Fruit fly (Drosophila melanogaster) whole organism, wandering third instar larva: ENCODE results near the gene niki.

Experiments
- Abd-B ChIP-seq: fragments of >200 bp; optimal IDR thresholded peaks from 2 replicates; lab custom pipeline; 2017; ENCODE audit warnings: missing biosample characterization, missing genetic modification characterization
- CG32264 ChIP-seq: fragments of 200-800 bp; sonication (Bioruptor generic); optimal IDR thresholded peaks from 2 replicates; lab custom pipeline; 2016; ENCODE audit warnings: missing biosample characterization, missing genetic modification characterization
- Dfd ChIP-seq: fragments of >200 bp; optimal IDR thresholded peaks from 2 replicates; lab custom pipeline; 2017; ENCODE audit warnings: missing biosample characterization, missing genetic modification characterization
- Dif ChIP-seq: fragments of 200-275, 200-300 bp; sonication (Bioruptor generic); optimal IDR thresholded peaks from 2 replicates; lab custom pipeline; 2018; ENCODE audit warnings: missing biosample characterization, missing genetic modification characterization; ENCODE audit not compliant: partially characterized antibody
- HLH106 ChIP-seq: fragments of 200-800 bp; optimal IDR thresholded peaks from 3 replicates; lab custom pipeline; 2019; ENCODE audit warnings: missing biosample characterization, mild to moderate bottlenecking, missing genetic modification characterization, moderate library complexity
- Hnf4 ChIP-seq: fragments of 200-800 bp; sonication (Bioruptor generic); optimal IDR thresholded peaks from 2 replicates; lab custom pipeline; 2016; ENCODE audit warnings: missing biosample characterization, mild to moderate bottlenecking, missing genetic modification characterization
- Hr83 ChIP-seq: fragments of 200-300 bp; sonication (Bioruptor generic); optimal IDR thresholded peaks from 2 replicates; lab custom pipeline; 2016; ENCODE audit warnings: missing biosample characterization, mild to moderate bottlenecking, missing genetic modification characterization, moderate library complexity; ENCODE audit not compliant: poor library complexity, severe bottlenecking
- Mio ChIP-seq: sonication (Bioruptor generic); optimal IDR thresholded peaks from 2 replicates; lab custom pipeline; 2016; ENCODE audit warnings: missing biosample characterization, missing genetic modification characterization
- Myc ChIP-seq: fragments of >200 bp; optimal IDR thresholded peaks from 2 replicates; lab custom pipeline; 2017
- N ChIP-seq: fragments of >200 bp; optimal IDR thresholded peaks from 2 replicates; lab custom pipeline; 2018; ENCODE audit warnings: missing biosample characterization, missing external identifiers, missing genetic modification characterization
- OdsH ChIP-seq: fragments of 200-800 bp; sonication (Bioruptor generic); optimal IDR thresholded peaks from 2 replicates; lab custom pipeline; 2016; ENCODE audit warnings: missing biosample characterization, mild to moderate bottlenecking, missing genetic modification characterization
- Rel ChIP-seq, 2 experiments: fragments of 200-800 bp; sonication (Bioruptor generic) in 1 of 2; optimal IDR thresholded peaks; 2 replicates in 1 of 2; 3 replicates in 1 of 2; lab custom pipeline; 2016 to 2019; ENCODE audit warnings: mild to moderate bottlenecking in 2 of 2, missing biosample characterization in 2 of 2, missing genetic modification characterization in 2 of 2, moderate library complexity in 1 of 2
- Sp1 ChIP-seq: fragments of 200-800 bp; sonication (Bioruptor generic); optimal IDR thresholded peaks from 3 replicates; lab custom pipeline; 2019; ENCODE audit warnings: missing biosample characterization, mild to moderate bottlenecking, missing genetic modification characterization, moderate library complexity
- Vsx2 ChIP-seq: fragments of 200-300, 225-300 bp; sonication (Bioruptor generic); optimal IDR thresholded peaks from 2 replicates; lab custom pipeline; 2018; ENCODE audit warnings: missing biosample characterization, missing genetic modification characterization; ENCODE audit not compliant: partially characterized antibody
- br ChIP-seq: fragments of 200-800 bp; sonication (Bioruptor generic); optimal IDR thresholded peaks from 2 replicates; lab custom pipeline; 2016; ENCODE audit warnings: missing biosample characterization, missing genetic modification characterization
- brk ChIP-seq: fragments of 200-800 bp; sonication (Bioruptor generic); optimal IDR thresholded peaks from 2 replicates; lab custom pipeline; 2016; ENCODE audit warnings: missing biosample characterization, mild to moderate bottlenecking, missing genetic modification characterization
- dl ChIP-seq, 2 experiments: fragments of 175-275, 200-275 bp in 1 of 2; fragments of 200-275 bp in 1 of 2; sonication (Bioruptor generic); optimal IDR thresholded peaks; lab custom pipeline; 2018; ENCODE audit warnings: mild to moderate bottlenecking in 2 of 2, missing biosample characterization in 2 of 2, missing genetic modification characterization in 2 of 2, moderate library complexity in 2 of 2; ENCODE audit not compliant: partially characterized antibody in 2 of 2, insufficient read depth in 1 of 2
- dmrt93B ChIP-seq: fragments of 200-800 bp; sonication (Bioruptor generic); optimal IDR thresholded peaks from 2 replicates; lab custom pipeline; 2018; ENCODE audit warnings: missing biosample characterization, mild to moderate bottlenecking, missing genetic modification characterization
- dsf ChIP-seq: sonication (Bioruptor generic); optimal IDR thresholded peaks from 2 replicates; lab custom pipeline; 2016; ENCODE audit warnings: missing biosample characterization, missing genetic modification characterization, borderline replicate concordance
- foxo ChIP-seq, 2 experiments: fragments of 200-800 bp; sonication (Bioruptor generic); optimal IDR thresholded peaks; 2 replicates in 1 of 2; 3 replicates in 1 of 2; lab custom pipeline; 2016 to 2017; ENCODE audit warnings: missing biosample characterization in 2 of 2, missing genetic modification characterization in 2 of 2
- fru ChIP-seq: fragments of 200-800 bp; sonication (Bioruptor generic); optimal IDR thresholded peaks from 3 replicates; lab custom pipeline; 2016; ENCODE audit warnings: missing biosample characterization, mild to moderate bottlenecking, missing genetic modification characterization
- h ChIP-seq: fragments of 200-800 bp; sonication (Bioruptor generic); optimal IDR thresholded peaks from 3 replicates; lab custom pipeline; 2016; ENCODE audit warnings: missing biosample characterization, mild to moderate bottlenecking, missing genetic modification characterization
- pan ChIP-seq: fragments of >200 bp; optimal IDR thresholded peaks from 2 replicates; lab custom pipeline; 2017
- psq ChIP-seq: fragments of 200-800 bp; sonication (Bioruptor generic); optimal IDR thresholded peaks from 3 replicates; lab custom pipeline; 2017; ENCODE audit warnings: missing biosample characterization, mild to moderate bottlenecking, missing genetic modification characterization, moderate library complexity
- rgr ChIP-seq: fragments of 200-800 bp; sonication (Bioruptor generic); optimal IDR thresholded peaks from 3 replicates; lab custom pipeline; 2016; ENCODE audit warnings: missing biosample characterization, mild to moderate bottlenecking, missing genetic modification characterization
- sv ChIP-seq: fragments of 200-800 bp; sonication (Bioruptor generic); optimal IDR thresholded peaks from 3 replicates; lab custom pipeline; 2016; ENCODE audit warnings: missing biosample characterization, missing genetic modification characterization
- tai ChIP-seq: sonication (Bioruptor generic); optimal IDR thresholded peaks from 2 replicates; lab custom pipeline; 2016; ENCODE audit warnings: missing biosample characterization, missing genetic modification characterization
- usp ChIP-seq: fragments of >200 bp; optimal IDR thresholded peaks from 2 replicates; lab custom pipeline; 2017; ENCODE audit warnings: missing biosample characterization, missing genetic modification characterization

niki gene

dm6 chr3R:24810844-24811625 lies 14.4 kb downstream of the niki start (continued):
- TF ChIP-seq Sp1 (GFP tag; lab: Kevin White, UChicago) (peak; percentile 89), Rel (GFP tag; optimal IDR thresholded peaks at IDR 0.05; lab: Kevin White, UChicago) (peak; percentile 4), Rel (tag; optimal IDR thresholded peaks at IDR 0.05; lab: Kevin White, UChicago) (peak; percentile 65), dsf (GFP tag; lab: Kevin White, UChicago) (peak; percentile 61), Dfd (GFP tag; lab: Kevin White, UChicago) (no peak)

DNA sequence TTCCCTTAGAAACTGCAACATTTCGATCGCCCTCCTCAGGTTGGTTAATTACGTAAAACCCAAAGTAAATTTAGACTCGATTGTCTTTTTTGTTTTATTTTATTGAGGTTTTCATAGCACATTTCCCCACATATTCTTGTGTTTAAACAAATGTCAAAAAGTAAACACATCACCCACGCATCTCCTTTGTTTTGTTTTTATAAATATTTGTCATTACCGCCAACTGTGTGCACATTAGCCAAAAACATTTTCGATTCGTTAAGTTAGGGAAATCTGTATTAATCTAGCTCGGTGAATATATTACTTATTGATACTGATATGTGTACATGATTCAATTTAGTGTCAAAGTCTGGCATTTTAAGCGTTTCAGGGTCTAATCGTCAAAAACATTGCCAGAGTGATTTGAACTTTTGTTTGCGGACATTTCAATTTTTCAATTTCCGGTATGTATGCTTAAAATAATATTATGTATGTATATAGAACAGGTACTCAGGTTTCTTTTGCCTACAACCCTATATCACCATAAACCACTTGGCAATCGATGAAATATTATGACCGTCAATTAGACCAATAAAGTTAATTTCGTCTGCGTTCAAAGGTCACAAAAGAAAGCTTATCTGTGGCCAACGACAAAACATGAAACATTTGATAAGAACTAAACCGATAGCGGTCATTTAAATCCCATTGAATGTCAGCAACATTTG lies 15.7 kb downstream of the niki start:
- no peak for TF ChIP-seq Dfd (GFP tag; lab: Kevin White, UChicago)
- peak; percentile 16 for TF ChIP-seq br
- TF ChIP-seq Vsx2 (GFP tag; lab: Kevin White, UChicago): no peak
- TF ChIP-seq usp (GFP tag; lab: Kevin White, UChicago): no peak
- peak; percentile 89 for TF ChIP-seq Hr83 (GFP tag; lab: Kevin White, UChicago)
- TF ChIP-seq CG32264 (GFP tag; lab: Kevin White, UChicago): peak; percentile 6
- TF ChIP-seq rgr (GFP tag; lab: Kevin White, UChicago): peak; percentile 79
- TF ChIP-seq Mio (GFP tag; lab: Kevin White, UChicago): no peak
- no peak for TF ChIP-seq brk
- no peak for TF ChIP-seq N (GFP tag; lab: Kevin White, UChicago)
- TF ChIP-seq sv (GFP tag; lab: Kevin White, UChicago): peak; percentile 35
- TF ChIP-seq OdsH: peak; percentile 64
- TF ChIP-seq tai (GFP tag; lab: Kevin White, UChicago): no peak
- TF ChIP-seq pan (lab: Kevin White, UChicago): no peak
- peak; percentile 72 for TF ChIP-seq h

DNA sequence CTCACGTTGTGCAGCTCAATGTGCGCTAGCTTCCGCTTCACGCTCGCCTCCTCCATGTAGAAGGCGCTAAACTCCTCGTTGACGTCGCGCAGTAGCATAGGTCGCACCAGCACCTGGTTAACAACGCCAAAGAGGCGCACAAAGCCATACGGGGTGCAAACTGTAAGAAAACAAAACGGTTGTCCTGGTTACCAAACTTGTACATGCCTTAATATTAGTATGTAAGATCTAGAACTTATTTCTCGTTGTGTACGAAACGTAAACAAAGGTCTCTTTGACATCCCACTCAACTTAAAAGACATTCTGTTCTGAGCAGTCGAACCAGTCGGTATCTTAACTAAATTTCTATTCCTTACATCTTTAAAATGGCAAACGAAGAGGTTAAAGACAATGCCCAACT lies 18.1 kb downstream of the niki start, which contains the start of gene CG6980:
Gene CG6980 (plus strand): TSS at position 301 of the 400 bp plus-strand sequence.
- no peak for TF ChIP-seq dl (GFP tag; optimal IDR thresholded peaks at IDR 0.05; lab: Kevin White, UChicago; ENCODE audit: insufficient read depth in 1 of 2, partially characterized antibody in 2 of 2)
- TF ChIP-seq tai (GFP tag; lab: Kevin White, UChicago): no peak
- no peak for TF ChIP-seq HLH106 (tag; lab: Kevin White, UChicago)
- no peak for TF ChIP-seq Sp1 (GFP tag; lab: Kevin White, UChicago)
- no peak for TF ChIP-seq fru (GFP tag; lab: Kevin White, UChicago)
- no peak for TF ChIP-seq sv (GFP tag; lab: Kevin White, UChicago)
- no peak for TF ChIP-seq dmrt93B (GFP tag; lab: Kevin White, UChicago)
- TF ChIP-seq, all 38 proteins: peak for 0

dm6 chr3R:24805048-24805447 lies 20.4 kb downstream of the niki start, which contains the start of gene polybromo:
polybromo (minus strand) TSS chr3R:24805259.
- TF ChIP-seq HLH106 (tag; lab: Kevin White, UChicago) (no peak), dmrt93B (GFP tag; lab: Kevin White, UChicago) (no peak), Myc (peak; percentile 72)

DNA sequence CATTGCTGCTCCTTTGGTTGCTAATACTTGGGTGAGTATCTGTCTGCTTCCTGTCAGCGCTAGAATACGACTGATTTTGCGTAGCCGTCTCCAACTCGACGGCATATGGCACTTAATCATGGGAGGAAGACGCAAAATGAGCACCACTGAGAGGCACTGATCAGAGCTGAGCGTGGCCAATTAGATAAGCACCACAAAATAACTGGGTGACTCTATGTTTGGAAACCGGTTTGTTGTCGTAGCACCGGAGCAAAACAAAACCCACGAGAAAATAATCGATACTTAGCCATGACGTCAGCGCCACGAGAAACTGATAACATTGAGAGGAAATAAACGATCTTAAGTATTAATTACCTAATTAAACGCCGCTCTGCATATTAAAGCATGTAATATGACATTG lies 25.9 kb downstream of the niki start, which contains the start of gene Ude:
Gene Ude (minus strand): TSS at position 166 of the 400 bp plus-strand sequence.
- TF ChIP-seq Hnf4 (GFP tag; lab: Kevin White, UChicago) (no peak), psq (GFP tag; lab: Kevin White, UChicago) (peak; percentile 11), foxo (GFP tag; optimal IDR thresholded peaks at IDR 0.05; lab: Kevin White, UChicago) (no peak), Mio (GFP tag; lab: Kevin White, UChicago) (no peak), Hr83 (GFP tag; lab: Kevin White, UChicago) (no peak), Vsx2 (GFP tag; lab: Kevin White, UChicago) (peak; percentile 59), Dfd (GFP tag; lab: Kevin White, UChicago) (no peak), tai (GFP tag; lab: Kevin White, UChicago) (no peak), br (no peak), Abd-B (GFP tag; lab: Kevin White, UChicago) (no peak), Rel (GFP tag; optimal IDR thresholded peaks at IDR 0.05; lab: Kevin White, UChicago) (no peak), Rel (tag; optimal IDR thresholded peaks at IDR 0.05; lab: Kevin White, UChicago) (no peak), dl (GFP tag; optimal IDR thresholded peaks at IDR 0.05; lab: Kevin White, UChicago; ENCODE audit: insufficient read depth in 1 of 2, partially characterized antibody in 2 of 2) (peak in 1 of 2 experiments; percentile 44), Dif (GFP tag; lab: Kevin White, UChicago) (peak; percentile 65)
